Worm (Caenorhabditis elegans): ENCODE results near the gene vab-23.

DNA sequence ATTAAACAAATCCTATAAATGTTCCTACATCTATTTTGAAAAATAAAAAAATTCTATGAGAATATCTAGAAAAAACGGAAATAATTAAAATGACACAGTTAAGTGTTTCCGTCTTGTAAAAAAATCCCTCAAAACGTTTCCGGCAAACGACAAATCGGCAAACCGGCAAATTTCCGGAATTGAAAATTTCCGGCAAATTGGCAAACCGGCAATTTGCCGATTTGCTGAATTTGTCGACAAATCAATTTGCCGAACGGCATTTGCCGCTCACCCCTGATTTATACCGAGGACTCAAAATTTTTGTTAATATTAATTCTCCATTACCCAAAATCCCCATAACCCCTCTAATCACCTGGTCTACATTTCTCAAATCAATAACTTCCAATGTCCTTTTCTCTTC, 47.9 kb downstream of the vab-23 start:
- no peak for TF ChIP-seq med-1 (GFP tag; optimal IDR thresholded peaks at IDR 0.05; ENCODE audit: insufficient read depth)
- TF ChIP-seq flt-1 (GFP tag; IDR thresholded peaks at IDR 0.05) = no peak
- TF ChIP-seq cog-1 (tag; optimal IDR thresholded peaks at IDR 0.05) = no peak
- TF ChIP-seq tab-1 (GFP tag; IDR thresholded peaks at IDR 0.05) = no peak
